Fruit fly (Drosophila melanogaster) whole organism, embryonic: Measurements from ENCODE around the gene Ccdc58.

Experiments used
- BEAF-32 ChIP-seq: fragments of 200-800 bp; sonication (Bioruptor generic); optimal IDR thresholded peaks from 3 replicates; lab custom pipeline; 2017; ENCODE audit warnings: missing biosample characterization, missing genetic modification characterization, mild to moderate bottlenecking, moderate library complexity, missing genetic modification reagents
- Bgb ChIP-seq: fragments of 200-800 bp; sonication (Bioruptor generic); IDR thresholded peaks from 2 replicates; pipeline ENCODE4 v1.3.6; 2022; ENCODE audit warnings: missing biosample characterization, missing genetic modification characterization; ENCODE audit not compliant: partially characterized antibody
- Blimp-1 ChIP-seq: fragments of 200-800 bp; sonication (Bioruptor generic); optimal IDR thresholded peaks from 3 replicates; lab custom pipeline; 2018; ENCODE audit warnings: missing biosample characterization, missing genetic modification characterization, mild to moderate bottlenecking, moderate library complexity, missing genetic modification reagents
- CG10267 ChIP-seq: fragments of 200-800 bp; sonication (Bioruptor generic); optimal IDR thresholded peaks from 2 replicates; lab custom pipeline; 2018; ENCODE audit warnings: missing biosample characterization, mild to moderate bottlenecking, missing genetic modification characterization, moderate library complexity
- CG11398 ChIP-seq: fragments of 200-800 bp; sonication (Bioruptor generic); optimal IDR thresholded peaks from 2 replicates; lab custom pipeline; 2016; ENCODE audit warnings: missing biosample characterization, missing genetic modification characterization
- CG14050 ChIP-seq: fragments of 200-800 bp; sonication (Bioruptor generic); IDR thresholded peaks from 3 replicates; pipeline ENCODE4 v1.3.6; 2022; ENCODE audit warnings: missing biosample characterization, missing genetic modification characterization
- CG16779 ChIP-seq: fragments of 200-800 bp; sonication (Bioruptor generic); IDR thresholded peaks from 2 replicates; pipeline ENCODE4 v1.3.6; 2022; ENCODE audit warnings: missing biosample characterization, missing genetic modification characterization
- CG16813 ChIP-seq: fragments of 200-800 bp; sonication (Bioruptor generic); IDR thresholded peaks from 3 replicates; pipeline ENCODE4 v1.3.6; 2022; ENCODE audit warnings: missing biosample characterization, missing genetic modification characterization; ENCODE audit not compliant: partially characterized antibody
- CG18011 ChIP-seq: fragments of 200-800 bp; sonication (Bioruptor generic); optimal IDR thresholded peaks from 2 replicates; lab custom pipeline; 2017; ENCODE audit warnings: missing biosample characterization, missing genetic modification characterization, mild to moderate bottlenecking, moderate library complexity, missing genotype
- CG2116 ChIP-seq: fragments of 200-800 bp; sonication (Bioruptor generic); optimal IDR thresholded peaks from 3 replicates; lab custom pipeline; 2018; ENCODE audit warnings: missing biosample characterization, mild to moderate bottlenecking, missing genetic modification characterization
- CG2129 ChIP-seq: fragments of 200-800 bp; sonication (Bioruptor generic); IDR thresholded peaks from 2 replicates; pipeline ENCODE4 v1.3.6; 2022; ENCODE audit warnings: missing biosample characterization, missing genetic modification characterization; ENCODE audit not compliant: partially characterized antibody
- CG34224 ChIP-seq: fragments of 200-800 bp; sonication (Bioruptor generic); IDR thresholded peaks from 3 replicates; pipeline ENCODE4 v1.3.6; 2022; ENCODE audit warnings: missing biosample characterization, missing genetic modification characterization; ENCODE audit not compliant: partially characterized antibody
- CG3838 ChIP-seq: fragments of 200-800 bp; sonication (Bioruptor generic); optimal IDR thresholded peaks from 3 replicates; lab custom pipeline; 2016; ENCODE audit warnings: missing biosample characterization, missing genetic modification characterization
- CG4424 ChIP-seq: fragments of 200-800 bp; sonication (Bioruptor generic); optimal IDR thresholded peaks from 3 replicates; lab custom pipeline; 2016; ENCODE audit warnings: missing biosample characterization, missing genetic modification characterization
- CG6654 ChIP-seq: fragments of 200-800 bp; sonication (Bioruptor generic); optimal IDR thresholded peaks from 2 replicates; lab custom pipeline; 2017; ENCODE audit warnings: missing biosample characterization, mild to moderate bottlenecking, missing genetic modification characterization
- CG7271 ChIP-seq: fragments of 200-800 bp; sonication (Bioruptor generic); optimal IDR thresholded peaks from 2 replicates; lab custom pipeline; 2018; ENCODE audit warnings: missing biosample characterization, mild to moderate bottlenecking, missing genetic modification characterization, moderate library complexity
- CG9727 ChIP-seq: fragments of 200-800 bp; sonication (Bioruptor generic); optimal IDR thresholded peaks from 3 replicates; lab custom pipeline; 2017; ENCODE audit warnings: missing biosample characterization, mild to moderate bottlenecking, missing genetic modification characterization
- Camta ChIP-seq: fragments of 200-800 bp; sonication (Bioruptor generic); optimal IDR thresholded peaks from 2 replicates; lab custom pipeline; 2016; ENCODE audit warnings: missing biosample characterization, missing genetic modification characterization
- Dll ChIP-seq: fragments of 200-800 bp; sonication (Bioruptor generic); IDR thresholded peaks from 4 replicates; pipeline ENCODE4 v1.3.6; 2022; ENCODE audit warnings: missing biosample characterization, missing genetic modification characterization; ENCODE audit not compliant: partially characterized antibody
- Doc3 ChIP-seq: fragments of 200-800 bp; sonication (Bioruptor generic); IDR thresholded peaks from 3 replicates; pipeline ENCODE4 v1.3.6; 2022; ENCODE audit warnings: missing biosample characterization, missing genetic modification characterization; ENCODE audit not compliant: partially characterized antibody
- Dp ChIP-seq: fragments of 200-800 bp; sonication (Bioruptor generic); optimal IDR thresholded peaks from 2 replicates; lab custom pipeline; 2018; ENCODE audit warnings: missing biosample characterization, mild to moderate bottlenecking, missing genetic modification characterization, moderate library complexity
- E2f2 ChIP-seq: fragments of 200-800 bp; sonication (Bioruptor generic); IDR thresholded peaks from 2 replicates; pipeline ENCODE4 v1.3.6; 2022; ENCODE audit warnings: missing biosample characterization, missing genetic modification characterization
- Gug ChIP-seq: fragments of 200-800 bp; sonication (Bioruptor generic); IDR thresholded peaks from 4 replicates; pipeline ENCODE4 v1.3.6; 2022; ENCODE audit warnings: missing biosample characterization, missing genetic modification characterization
- HHEX ChIP-seq: fragments of 200-800 bp; sonication (Bioruptor generic); optimal IDR thresholded peaks from 3 replicates; lab custom pipeline; 2017; ENCODE audit warnings: missing biosample characterization, mild to moderate bottlenecking, missing genetic modification characterization, missing genetic modification reagents
- HLH4C ChIP-seq: fragments of 200-800 bp; sonication (Bioruptor generic); IDR thresholded peaks from 3 replicates; pipeline ENCODE4 v1.3.6; 2022; ENCODE audit warnings: missing biosample characterization, missing genetic modification characterization; ENCODE audit not compliant: partially characterized antibody
- Mad ChIP-seq: fragments of 200-800 bp; sonication (Bioruptor generic); optimal IDR thresholded peaks from 2 replicates; lab custom pipeline; 2016; ENCODE audit warnings: missing biosample characterization, missing genetic modification characterization
- Scr ChIP-seq: fragments of 200-800 bp; sonication (Bioruptor generic); IDR thresholded peaks from 2 replicates; pipeline ENCODE4 v1.3.6; 2022; ENCODE audit warnings: missing biosample characterization, missing genetic modification characterization; ENCODE audit not compliant: partially characterized antibody
- Sry-β ChIP-seq: fragments of 200-800 bp; sonication (Bioruptor generic); optimal IDR thresholded peaks from 2 replicates; lab custom pipeline; 2018; ENCODE audit warnings: missing biosample characterization, mild to moderate bottlenecking, missing genetic modification characterization, moderate library complexity
- bcd ChIP-seq: fragments of 200-800 bp; sonication (Bioruptor generic); optimal IDR thresholded peaks from 2 replicates; lab custom pipeline; 2017; ENCODE audit warnings: missing biosample characterization, mild to moderate bottlenecking, missing genetic modification characterization
- chn ChIP-seq: fragments of 200-800 bp; sonication (Bioruptor generic); optimal IDR thresholded peaks from 2 replicates; lab custom pipeline; 2016; ENCODE audit warnings: missing biosample characterization, missing genetic modification characterization
- ewg ChIP-seq: fragments of 200-800 bp; sonication (Bioruptor generic); optimal IDR thresholded peaks from 3 replicates; lab custom pipeline; 2017; ENCODE audit warnings: mild to moderate bottlenecking, missing biosample characterization, missing genetic modification reagents, missing genetic modification characterization
- hb ChIP-seq: fragments of 200-800 bp; sonication (Bioruptor generic); IDR thresholded peaks from 3 replicates; pipeline ENCODE4 v1.3.6; 2022; ENCODE audit warnings: missing biosample characterization, missing genetic modification characterization; ENCODE audit not compliant: partially characterized antibody
- hkb ChIP-seq, 2 experiments: fragments of 200-800 bp in 1 of 2; fragments of >200 bp in 1 of 2; sonication (Bioruptor generic) in 1 of 2; IDR thresholded peaks in 1 of 2; optimal IDR thresholded peaks in 1 of 2; 2 replicates each; pipeline versions ENCODE4 v1.3.6 to Lab custom; 2017 to 2022; ENCODE audit warnings: missing biosample characterization in 1 of 2, missing genetic modification characterization in 1 of 2
- insv ChIP-seq, 2 experiments: fragments of 200-800 bp; sonication (Bioruptor generic); optimal IDR thresholded peaks; 3 replicates each; lab custom pipeline; 2016 to 2018; ENCODE audit warnings: missing biosample characterization in 2 of 2, missing genetic modification characterization in 2 of 2
- inv ChIP-seq: fragments of 200-800 bp; sonication (Bioruptor generic); IDR thresholded peaks from 2 replicates; pipeline ENCODE4 v1.3.6; 2022; ENCODE audit warnings: missing biosample characterization, missing genetic modification characterization; ENCODE audit not compliant: partially characterized antibody
- odd ChIP-seq: fragments of 200-800 bp; sonication (Bioruptor generic); optimal IDR thresholded peaks from 2 replicates; lab custom pipeline; 2017; ENCODE audit warnings: missing biosample characterization, mild to moderate bottlenecking, missing genetic modification characterization
- pb ChIP-seq: fragments of 200-800 bp; sonication (Bioruptor generic); optimal IDR thresholded peaks from 3 replicates; lab custom pipeline; 2016; ENCODE audit warnings: missing biosample characterization, missing genetic modification characterization
- pho ChIP-seq: fragments of 200-800 bp; sonication (Bioruptor generic); optimal IDR thresholded peaks from 2 replicates; lab custom pipeline; 2016; ENCODE audit warnings: missing biosample characterization, missing genetic modification characterization
- pum ChIP-seq: fragments of 200-800 bp; sonication (Bioruptor generic); optimal IDR thresholded peaks from 2 replicates; lab custom pipeline; 2016; ENCODE audit warnings: missing biosample characterization, missing genetic modification characterization
- pzg ChIP-seq: fragments of 200-800 bp; sonication (Bioruptor generic); optimal IDR thresholded peaks from 3 replicates; lab custom pipeline; 2018; ENCODE audit warnings: missing biosample characterization, mild to moderate bottlenecking, missing genetic modification characterization, moderate library complexity
- repo ChIP-seq: fragments of 200-800 bp; sonication (Bioruptor generic); optimal IDR thresholded peaks from 2 replicates; lab custom pipeline; 2016; ENCODE audit warnings: missing biosample characterization, missing genetic modification characterization
- sens ChIP-seq: fragments of 200-800 bp; sonication (Bioruptor generic); peaks from one replicate; lab custom pipeline; 2016; ENCODE audit warnings: missing biosample characterization, missing genetic modification characterization
- sna ChIP-seq: fragments of 200-800 bp; sonication (Bioruptor generic); IDR thresholded peaks from 2 replicates; pipeline ENCODE4 v1.3.6; 2022; ENCODE audit warnings: missing biosample characterization, missing genetic modification characterization; ENCODE audit not compliant: partially characterized antibody
- tll ChIP-seq, 2 experiments: fragments of 200-800 bp in 1 of 2; fragments of >200 bp in 1 of 2; sonication (Bioruptor generic) in 1 of 2; optimal IDR thresholded peaks; 2 replicates each; lab custom pipeline; 2017 to 2019; ENCODE audit warnings: missing biosample characterization in 2 of 2, missing genetic modification characterization in 2 of 2, mild to moderate bottlenecking in 1 of 2, moderate library complexity in 1 of 2
- vnd ChIP-seq: fragments of 200-800 bp; sonication (Bioruptor generic); IDR thresholded peaks from 3 replicates; pipeline ENCODE4 v1.3.6; 2022; ENCODE audit warnings: missing biosample characterization, missing genetic modification characterization; ENCODE audit not compliant: partially characterized antibody
- wor ChIP-seq: fragments of 200-800 bp; sonication (Bioruptor generic); IDR thresholded peaks from 2 replicates; pipeline ENCODE4 v1.3.6; 2022; ENCODE audit warnings: missing biosample characterization, missing genetic modification characterization
- z ChIP-seq: fragments of 200-800 bp; sonication (Bioruptor generic); IDR thresholded peaks from 3 replicates; pipeline ENCODE4 v1.3.6; 2022; ENCODE audit warnings: missing biosample characterization, missing genetic modification characterization
- zen2 ChIP-seq: fragments of 200-800 bp; sonication (Bioruptor generic); IDR thresholded peaks from 3 replicates; pipeline ENCODE4 v1.3.6; 2022; ENCODE audit warnings: missing biosample characterization, missing genetic modification characterization; ENCODE audit not compliant: partially characterized antibody

The Ccdc58 gene

DNA sequence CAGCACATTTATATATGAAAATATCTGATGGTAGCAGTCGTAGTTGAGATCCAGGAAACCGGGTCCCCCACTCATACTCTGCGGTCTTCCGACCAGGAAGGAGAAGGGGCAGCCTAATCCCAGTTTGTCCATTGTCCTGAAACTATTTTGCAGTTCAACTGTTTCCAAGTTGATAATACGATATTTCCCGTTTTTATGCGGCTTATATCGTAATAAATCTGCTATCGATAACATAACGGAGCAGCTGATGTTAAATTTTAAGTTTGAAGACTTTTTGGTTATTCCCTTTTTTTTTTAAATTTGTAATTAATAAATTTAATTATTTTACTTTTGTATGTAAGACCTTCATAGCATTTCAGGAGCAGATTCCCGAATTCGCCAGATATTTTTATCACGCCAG, 3.9 kb upstream of the Ccdc58 start, which contains the start of gene CG14102 (continued):
- TF ChIP-seq BEAF-32 (GFP tag; lab: Kevin White, UChicago) (peak; percentile 61), z (no peak), Bgb (GFP tag; lab: Robert Waterston, UW) (peak; percentile 42; the same call in 1 of the 2 replicates), Scr (GFP tag; lab: Robert Waterston, UW) (peak; percentile 76), CG2129 (GFP tag; lab: Robert Waterston, UW) (0 out of 2 replicates have a peak, but pooled peaks have one; percentile 29), vnd (GFP tag; lab: Robert Waterston, UW) (peak; percentile 35; the same call in 1 of the 3 replicates), insv (GFP tag; optimal IDR thresholded peaks at IDR 0.05; lab: Kevin White, UChicago) (no peak), HLH4C (GFP tag; lab: Robert Waterston, UW) (no peak), odd (GFP tag; lab: Kevin White, UChicago) (no peak), Gug (GFP tag; lab: Robert Waterston, UW) (no peak), Sry-β (GFP tag; lab: Kevin White, UChicago) (no peak), pzg (GFP tag; lab: Kevin White, UChicago) (peak; percentile 7), hkb (optimal IDR thresholded peaks at IDR 0.05; lab: Kevin White, UChicago) (no peak), hkb (GFP tag; IDR thresholded peaks at IDR 0.05; lab: Robert Waterston, UW) (no peak), CG3838 (GFP tag; lab: Kevin White, UChicago) (no peak), CG6654 (no peak), sens (GFP tag; lab: Kevin White, UChicago) (no peak), inv (GFP tag; lab: Robert Waterston, UW) (peak; percentile 44), CG18011 (GFP tag; lab: Kevin White, UChicago) (no peak), Camta (no peak), CG14050 (GFP tag; lab: Robert Waterston, UW) (no peak), repo (GFP tag; lab: Kevin White, UChicago) (no peak), CG10267 (no peak), HHEX (GFP tag; lab: Kevin White, UChicago) (no peak), pb (no peak), CG9727 (GFP tag; lab: Kevin White, UChicago) (no peak), CG11398 (no peak), Dll (GFP tag; lab: Robert Waterston, UW) (peak; percentile 78), E2f2 (GFP tag; lab: Robert Waterston, UW) (peak; percentile 13; the same call in 1 of the 2 replicates), chn (GFP tag; lab: Kevin White, UChicago) (no peak), hb (GFP tag; lab: Robert Waterston, UW) (no peak), Blimp-1 (GFP tag; lab: Kevin White, UChicago) (no peak), Dp (GFP tag; lab: Kevin White, UChicago) (peak; percentile 17), tll (GFP tag; optimal IDR thresholded peaks at IDR 0.05; lab: Kevin White, UChicago) (no peak), wor (GFP tag; lab: Robert Waterston, UW) (no peak), bcd (no peak), CG7271 (tag; lab: Kevin White, UChicago) (no peak), CG2116 (peak; percentile 51), ewg (GFP tag; lab: Kevin White, UChicago) (no peak), Doc3 (GFP tag; lab: Robert Waterston, UW) (peak; percentile 62), sna (GFP tag; lab: Robert Waterston, UW) (peak; percentile 63; the same call in 1 of the 2 replicates), Mad (GFP tag; lab: Kevin White, UChicago) (no peak), pum (GFP tag; lab: Kevin White, UChicago) (no peak), zen2 (GFP tag; lab: Robert Waterston, UW) (peak; percentile 41; the same call in 1 of the 3 replicates), CG16813 (GFP tag; lab: Robert Waterston, UW) (peak; percentile 54; the same call in 2 of the 3 replicates), CG34224 (GFP tag; lab: Robert Waterston, UW) (peak; percentile 85), pho (GFP tag; lab: Kevin White, UChicago) (no peak), CG4424 (GFP tag; lab: Kevin White, UChicago) (no peak), CG16779 (no peak)
